Fruit fly (Drosophila melanogaster) whole organism, pupa: ENCODE measurements around the gene Atx2.

Experiments
- CG10348 ChIP-seq: fragments of 200-800 bp; sonication (Bioruptor generic); IDR thresholded peaks from 2 replicates; pipeline ENCODE4 v1.3.6; 2022; ENCODE audit warnings: missing biosample characterization, missing genetic modification characterization
- CG12605 ChIP-seq: fragments of 200-800 bp; sonication (Bioruptor generic); IDR thresholded peaks from 2 replicates; pipeline ENCODE4 v1.3.6; 2022; ENCODE audit warnings: missing biosample characterization, missing genetic modification characterization
- CG13204 ChIP-seq: fragments of 200-800 bp; sonication (Bioruptor generic); optimal IDR thresholded peaks from 2 replicates; lab custom pipeline; 2018; ENCODE audit warnings: missing biosample characterization, mild to moderate bottlenecking, missing genetic modification characterization, moderate library complexity
- CG14655 ChIP-seq: fragments of 200-800 bp; sonication (Bioruptor generic); optimal IDR thresholded peaks from 3 replicates; lab custom pipeline; 2017; ENCODE audit warnings: mild to moderate bottlenecking, missing biosample characterization, missing genetic modification reagents, missing genetic modification characterization
- CG15710 ChIP-seq: fragments of 200-800 bp; sonication (Bioruptor generic); optimal IDR thresholded peaks from 2 replicates; lab custom pipeline; 2018; ENCODE audit warnings: missing biosample characterization, mild to moderate bottlenecking, missing genetic modification characterization, moderate library complexity
- CG17806 ChIP-seq: fragments of 200-800 bp; sonication (Bioruptor generic); optimal IDR thresholded peaks from 2 replicates; lab custom pipeline; 2018; ENCODE audit warnings: missing biosample characterization, mild to moderate bottlenecking, missing genetic modification characterization, moderate library complexity
- CG32121 ChIP-seq: fragments of 200-800 bp; sonication (Bioruptor generic); IDR thresholded peaks from 2 replicates; pipeline ENCODE4 v1.3.6; 2022; ENCODE audit warnings: missing biosample characterization, missing genetic modification characterization
- CG34367 ChIP-seq: fragments of 200-800 bp; sonication (Bioruptor generic); optimal IDR thresholded peaks from 2 replicates; lab custom pipeline; 2018; ENCODE audit warnings: missing biosample characterization, mild to moderate bottlenecking, missing genetic modification characterization
- CG4496 ChIP-seq: fragments of 200-800 bp; sonication (Bioruptor generic); IDR thresholded peaks from 3 replicates; pipeline ENCODE4 v1.3.6; 2022; ENCODE audit warnings: missing biosample characterization, missing genetic modification characterization
- CG8159 ChIP-seq: fragments of 200-800 bp; sonication (Bioruptor generic); optimal IDR thresholded peaks from 3 replicates; lab custom pipeline; 2018; ENCODE audit warnings: missing biosample characterization, mild to moderate bottlenecking, missing genetic modification characterization, moderate library complexity
- CG8301 ChIP-seq: fragments of 200-800 bp; sonication (Bioruptor generic); optimal IDR thresholded peaks from 2 replicates; lab custom pipeline; 2018; ENCODE audit warnings: missing biosample characterization, mild to moderate bottlenecking, missing genetic modification characterization
- CG9948 ChIP-seq: fragments of 200-800 bp; sonication (Bioruptor generic); optimal IDR thresholded peaks from 2 replicates; lab custom pipeline; 2018; ENCODE audit warnings: missing biosample characterization, mild to moderate bottlenecking, missing genetic modification characterization, moderate library complexity
- D1 ChIP-seq: fragments of 200-800 bp; sonication (Bioruptor generic); optimal IDR thresholded peaks from 2 replicates; lab custom pipeline; 2018; ENCODE audit warnings: missing biosample characterization, mild to moderate bottlenecking, missing genetic modification characterization, moderate library complexity
- EcR ChIP-seq: fragments of 200-800 bp; sonication (Bioruptor generic); optimal IDR thresholded peaks from 3 replicates; lab custom pipeline; 2019; ENCODE audit warnings: missing biosample characterization, missing genetic modification characterization, mild to moderate bottlenecking, moderate library complexity, missing genetic modification reagents
- Ets98B ChIP-seq: fragments of 200-800 bp; sonication (Bioruptor generic); IDR thresholded peaks from 2 replicates; pipeline ENCODE4 v1.3.6; 2022; ENCODE audit warnings: missing biosample characterization, missing genetic modification characterization
- Pif1A ChIP-seq: fragments of 200-800 bp; sonication (Bioruptor generic); optimal IDR thresholded peaks from 3 replicates; lab custom pipeline; 2016; ENCODE audit warnings: missing biosample characterization, missing genetic modification characterization
- Pif1B ChIP-seq: fragments of 200-800 bp; sonication (Bioruptor generic); optimal IDR thresholded peaks from 3 replicates; lab custom pipeline; 2016; ENCODE audit warnings: missing biosample characterization, missing genetic modification characterization
- Snoo ChIP-seq: fragments of 200-800 bp; sonication (Bioruptor generic); optimal IDR thresholded peaks from 3 replicates; lab custom pipeline; 2017; ENCODE audit warnings: missing biosample characterization, mild to moderate bottlenecking, missing genetic modification characterization, inconsistent platforms
- fd96Ca ChIP-seq: fragments of 200-800 bp; sonication (Bioruptor generic); IDR thresholded peaks from 3 replicates; pipeline ENCODE4 v1.3.6; 2022; ENCODE audit warnings: missing biosample characterization, missing genetic modification characterization
- gl ChIP-seq: fragments of 200-800 bp; sonication (Bioruptor generic); optimal IDR thresholded peaks from 2 replicates; lab custom pipeline; 2018; ENCODE audit warnings: missing biosample characterization, mild to moderate bottlenecking, missing genetic modification characterization
- rn ChIP-seq: fragments of 200-800 bp; sonication (Bioruptor generic); IDR thresholded peaks from 2 replicates; pipeline ENCODE4 v1.3.6; 2022; ENCODE audit warnings: missing biosample characterization, missing genetic modification characterization

The Atx2 gene

dm6 chr3R:15437458-15438414 lies 29.5 kb downstream of the Atx2 start:
- TF ChIP-seq Ets98B (GFP tag; lab: Robert Waterston, UW) = no peak
- TF ChIP-seq CG9948 = no peak
- peak; percentile 20 for TF ChIP-seq CG14655 (GFP tag; lab: Kevin White, UChicago)
- TF ChIP-seq Snoo (tag; lab: Kevin White, UChicago) = peak; percentile 23
- peak; percentile 29; the same call in 1 of the 3 replicates for TF ChIP-seq CG4496 (GFP tag; lab: Robert Waterston, UW)
- no peak for TF ChIP-seq gl (tag; lab: Kevin White, UChicago)
- TF ChIP-seq CG12605 = no peak
- TF ChIP-seq D1 (tag; lab: Kevin White, UChicago) = peak; percentile 87
- TF ChIP-seq CG17806 (tag; lab: Kevin White, UChicago) = no peak

- TF ChIP-seq CG9948 (no peak), CG10348 (no peak), CG15710 (tag; lab: Kevin White, UChicago) (no peak), CG17806 (tag; lab: Kevin White, UChicago) (no peak), Pif1A (GFP tag; lab: Kevin White, UChicago) (no peak), CG32121 (GFP tag; lab: Robert Waterston, UW) (no peak), D1 (tag; lab: Kevin White, UChicago) (no peak), Pif1B (GFP tag; lab: Kevin White, UChicago) (no peak), CG34367 (tag; lab: Kevin White, UChicago) (no peak), CG8301 (no peak), CG13204 (GFP tag; lab: Kevin White, UChicago) (no peak), CG12605 (no peak), gl (tag; lab: Kevin White, UChicago) (no peak), Snoo (tag; lab: Kevin White, UChicago) (no peak)
Measured at dm6 chr3R:15439669-15440068, 31.4 kb downstream of the Atx2 start, which contains the start of gene Act88F. Act88F (plus strand) TSS chr3R:15439969.

dm6 chr3R:15446149-15446548 lies 37.9 kb downstream of the Atx2 start:
- TF ChIP-seq CG14655 (GFP tag; lab: Kevin White, UChicago) (no peak), CG13204 (GFP tag; lab: Kevin White, UChicago) (no peak), CG4496 (GFP tag; lab: Robert Waterston, UW) (no peak), rn (GFP tag; lab: Robert Waterston, UW) (no peak), CG17806 (tag; lab: Kevin White, UChicago) (no peak), CG9948 (no peak), CG8301 (no peak), Pif1A (GFP tag; lab: Kevin White, UChicago) (no peak), D1 (tag; lab: Kevin White, UChicago) (no peak), CG32121 (GFP tag; lab: Robert Waterston, UW) (no peak), CG15710 (tag; lab: Kevin White, UChicago) (no peak), EcR (GFP tag; lab: Kevin White, UChicago) (no peak), Ets98B (GFP tag; lab: Robert Waterston, UW) (no peak)

- TF ChIP-seq CG8301 = no peak
- TF ChIP-seq CG32121 (GFP tag; lab: Robert Waterston, UW) = no peak
- TF ChIP-seq Ets98B (GFP tag; lab: Robert Waterston, UW) = no peak
- TF ChIP-seq Pif1B (GFP tag; lab: Kevin White, UChicago) = no peak
- TF ChIP-seq CG13204 (GFP tag; lab: Kevin White, UChicago) = no peak
- TF ChIP-seq D1 (tag; lab: Kevin White, UChicago) = no peak
Measured at dm6 chr3R:15447791-15448190, 39.6 kb downstream of the Atx2 start.

dm6 chr3R:15448657-15449056 lies 40.4 kb downstream of the Atx2 start:
- TF ChIP-seq Snoo (tag; lab: Kevin White, UChicago) (no peak), CG4496 (GFP tag; lab: Robert Waterston, UW) (no peak), CG8159 (tag; lab: Kevin White, UChicago) (no peak), CG14655 (GFP tag; lab: Kevin White, UChicago) (no peak), rn (GFP tag; lab: Robert Waterston, UW) (no peak), fd96Ca (GFP tag; lab: Robert Waterston, UW) (no peak), Pif1B (GFP tag; lab: Kevin White, UChicago) (no peak), CG17806 (tag; lab: Kevin White, UChicago) (no peak), CG15710 (tag; lab: Kevin White, UChicago) (no peak), CG32121 (GFP tag; lab: Robert Waterston, UW) (no peak), CG8301 (no peak), D1 (tag; lab: Kevin White, UChicago) (no peak), CG10348 (no peak)
